Worm (Caenorhabditis elegans) whole organism, midembryonic: Measurements from ENCODE around the gene C34E10.10.

Source experiments
- flt-1 ChIP-seq: fragments of 200-800 bp; sonication (Bioruptor generic); IDR thresholded peaks from 2 replicates; pipeline ENCODE4 v1.3.6; 2022; ENCODE audit warnings: missing genetic modification characterization, missing compliant biosample characterization
- ztf-29 ChIP-seq: fragments of 200-800 bp; sonication (Bioruptor generic); IDR thresholded peaks from 2 replicates; pipeline ENCODE4 v1.3.6; 2022; ENCODE audit warnings: missing genetic modification reagents, missing genetic modification characterization, missing compliant biosample characterization

DNA sequence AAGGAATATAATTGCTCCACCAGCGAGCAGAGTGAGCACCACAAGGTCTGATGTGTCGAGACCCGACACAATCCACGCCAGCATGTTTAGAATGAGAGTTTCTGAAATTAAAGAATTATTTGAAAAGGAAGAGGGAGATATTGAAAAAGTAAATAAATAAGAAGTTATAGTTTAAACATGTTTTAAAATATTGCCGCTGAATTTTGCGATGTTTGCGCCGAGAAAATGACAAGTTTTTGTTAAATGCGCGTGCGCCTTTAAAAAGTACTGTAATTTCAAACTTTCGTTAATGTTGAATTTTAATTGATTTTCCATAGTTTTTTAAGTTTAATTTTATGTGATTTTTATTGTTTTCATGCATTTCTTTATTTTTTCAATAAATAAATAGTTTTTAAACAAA, 28.1 kb downstream of the C34E10.10 start, which contains the start of gene emb-8:
- TF ChIP-seq flt-1 (GFP tag; lab: Robert Waterston, UW) (no peak), ztf-29 (no peak)
